Worm (Caenorhabditis elegans): Measurements from ENCODE around the gene Y105C5A.1270.
"Not testable (repeated sequence)": the region's sequence is repeated elsewhere in the genome, so short reads cannot be mapped to it uniquely, and the experiment has no call there.

- not testable (repeated sequence) for TF ChIP-seq nhr-111 (GFP tag; optimal IDR thresholded peaks at IDR 0.05); ceh-28 (tag; optimal IDR thresholded peaks at IDR 0.05); ama-1 (optimal IDR thresholded peaks at IDR 0.05); pha-4 (tag; optimal IDR thresholded peaks at IDR 0.05); aly-2 (tag; optimal IDR thresholded peaks at IDR 0.05); lin-38 (GFP tag; IDR thresholded peaks at IDR 0.05); lin-39 (tag; optimal IDR thresholded peaks at IDR 0.05); lin-15B (tag; optimal IDR thresholded peaks at IDR 0.05); lir-3 (tag; optimal IDR thresholded peaks at IDR 0.05); unc-62 (GFP tag; optimal IDR thresholded peaks at IDR 0.05 in 1 of 2); unc-62 (tag; optimal IDR thresholded peaks at IDR 0.05); nhr-237 (tag; optimal IDR thresholded peaks at IDR 0.05); jun-1 (tag; optimal IDR thresholded peaks at IDR 0.05)
- TF ChIP-seq Y105C5A.15 (GFP tag; IDR thresholded peaks at IDR 0.05) (peak; percentile 100), pha-4 (GFP tag; IDR thresholded peaks at IDR 0.05) (peak; percentile 97)
Measured at ce11 chrIV:15895861-15896260, 49.4 kb upstream of the Y105C5A.1270 start.
